Fruit fly (Drosophila melanogaster) whole organism, embryonic: ENCODE results near the gene CG17032.
A peak's percentile ranks its signal among the peaks of the same experiment; 100 is the strongest.

ENCODE experiments used
- Antp ChIP-seq: fragments of 200-800 bp; sonication (Bioruptor generic); optimal IDR thresholded peaks from 3 replicates; lab custom pipeline; 2016; ENCODE audit warnings: missing biosample characterization, missing genetic modification characterization
- CG10267 ChIP-seq: fragments of 200-800 bp; sonication (Bioruptor generic); optimal IDR thresholded peaks from 2 replicates; lab custom pipeline; 2018; ENCODE audit warnings: missing biosample characterization, mild to moderate bottlenecking, missing genetic modification characterization, moderate library complexity
- CG10274 ChIP-seq: fragments of 200-800 bp; sonication (Bioruptor generic); optimal IDR thresholded peaks from 3 replicates; lab custom pipeline; 2017; ENCODE audit warnings: missing biosample characterization, mild to moderate bottlenecking, missing genetic modification characterization
- CG10321 ChIP-seq: fragments of 200-800 bp; sonication (Bioruptor generic); IDR thresholded peaks from 2 replicates; pipeline ENCODE4 v1.3.6; 2022; ENCODE audit warnings: missing biosample characterization, missing genetic modification characterization
- CG10462 ChIP-seq: fragments of 200-800 bp; sonication (Bioruptor generic); optimal IDR thresholded peaks from 2 replicates; lab custom pipeline; 2016; ENCODE audit warnings: missing biosample characterization, missing genetic modification characterization
- CG10543 ChIP-seq: fragments of 200-800 bp; sonication (Bioruptor generic); optimal IDR thresholded peaks from 3 replicates; lab custom pipeline; 2017; ENCODE audit warnings: missing biosample characterization, mild to moderate bottlenecking, missing genetic modification characterization, moderate library complexity
- CG11504 ChIP-seq: fragments of 200-800 bp; sonication (Bioruptor generic); optimal IDR thresholded peaks from 3 replicates; lab custom pipeline; 2019; ENCODE audit warnings: missing biosample characterization, mild to moderate bottlenecking, missing genetic modification characterization, moderate library complexity
- CG15601 ChIP-seq: fragments of 200-800 bp; sonication (Bioruptor generic); optimal IDR thresholded peaks from 3 replicates; lab custom pipeline; 2019; ENCODE audit warnings: missing biosample characterization, mild to moderate bottlenecking, missing genetic modification characterization, moderate library complexity
- CG17802 ChIP-seq: fragments of 200-800 bp; sonication (Bioruptor generic); optimal IDR thresholded peaks from 2 replicates; lab custom pipeline; 2018; ENCODE audit warnings: missing biosample characterization, mild to moderate bottlenecking, missing genetic modification characterization, moderate library complexity
- CG1832 ChIP-seq: fragments of 200-800 bp; sonication (Bioruptor generic); optimal IDR thresholded peaks from 2 replicates; lab custom pipeline; 2017; ENCODE audit warnings: missing biosample characterization, mild to moderate bottlenecking, missing genetic modification characterization, inconsistent platforms
- CG18476 ChIP-seq: fragments of 200-800 bp; sonication (Bioruptor generic); optimal IDR thresholded peaks from 2 replicates; lab custom pipeline; 2016; ENCODE audit warnings: missing biosample characterization, mild to moderate bottlenecking, missing genetic modification characterization
- CG33557 ChIP-seq: fragments of 200-800 bp; sonication (Bioruptor generic); optimal IDR thresholded peaks from 2 replicates; lab custom pipeline; 2019; ENCODE audit warnings: missing biosample characterization, mild to moderate bottlenecking, missing genetic modification characterization, moderate library complexity
- CG3847 ChIP-seq: fragments of 200-800 bp; sonication (Bioruptor generic); IDR thresholded peaks from 2 replicates; pipeline ENCODE4 v1.3.6; 2022; ENCODE audit warnings: missing biosample characterization, missing genetic modification characterization
- CG43689 ChIP-seq: fragments of 200-800 bp; sonication (Bioruptor generic); IDR thresholded peaks from 2 replicates; pipeline ENCODE4 v1.3.6; 2022; ENCODE audit warnings: missing biosample characterization, missing genetic modification characterization
- CG8281 ChIP-seq: fragments of 200-800 bp; sonication (Bioruptor generic); optimal IDR thresholded peaks from 2 replicates; lab custom pipeline; 2018; ENCODE audit warnings: missing biosample characterization, mild to moderate bottlenecking, missing genetic modification characterization, moderate library complexity
- CG8924 ChIP-seq: fragments of 200-800 bp; optimal IDR thresholded peaks from 3 replicates; lab custom pipeline; 2019; ENCODE audit warnings: missing biosample characterization, mild to moderate bottlenecking, missing genetic modification characterization, moderate library complexity
- CG9437 ChIP-seq: fragments of 200-800 bp; sonication (Bioruptor generic); optimal IDR thresholded peaks from 2 replicates; lab custom pipeline; 2018; ENCODE audit warnings: missing biosample characterization, mild to moderate bottlenecking, missing genetic modification characterization
- Dad ChIP-seq: fragments of 200-800 bp; sonication (Bioruptor generic); optimal IDR thresholded peaks from 3 replicates; lab custom pipeline; 2016; ENCODE audit warnings: missing biosample characterization, missing genetic modification characterization
- Dbx ChIP-seq: fragments of 200-800 bp; sonication (Bioruptor generic); IDR thresholded peaks from 3 replicates; pipeline ENCODE4 v1.3.6; 2022; ENCODE audit warnings: missing biosample characterization, missing genetic modification characterization
- Dll ChIP-seq: fragments of 200-800 bp; sonication (Bioruptor generic); IDR thresholded peaks from 4 replicates; pipeline ENCODE4 v1.3.6; 2022; ENCODE audit warnings: missing biosample characterization, missing genetic modification characterization; ENCODE audit not compliant: partially characterized antibody
- E2f1 ChIP-seq: fragments of 200-800 bp; sonication (Bioruptor generic); IDR thresholded peaks from 2 replicates; pipeline ENCODE4 v1.3.6; 2022; ENCODE audit warnings: missing biosample characterization, missing genetic modification characterization
- Hey ChIP-seq: fragments of 200-800 bp; sonication (Bioruptor generic); optimal IDR thresholded peaks from 3 replicates; lab custom pipeline; 2018; ENCODE audit warnings: missing biosample characterization, mild to moderate bottlenecking, missing genetic modification characterization
- MBD-R2 ChIP-seq: fragments of 200-800 bp; sonication (Bioruptor generic); IDR thresholded peaks from 2 replicates; pipeline ENCODE4 v1.3.6; 2022; ENCODE audit warnings: missing biosample characterization, missing genetic modification characterization
- NC2α ChIP-seq: fragments of 200-800 bp; sonication (Bioruptor generic); optimal IDR thresholded peaks from 2 replicates; lab custom pipeline; 2016; ENCODE audit warnings: missing biosample characterization, missing genetic modification characterization
- Nf-YC ChIP-seq: fragments of 200-800 bp; optimal IDR thresholded peaks from 3 replicates; lab custom pipeline; 2019; ENCODE audit warnings: missing biosample characterization, mild to moderate bottlenecking, missing genetic modification characterization, moderate library complexity
- Optix ChIP-seq: fragments of 200-800 bp; sonication (Bioruptor generic); IDR thresholded peaks from 3 replicates; pipeline ENCODE4 v1.3.6; 2022; ENCODE audit warnings: missing biosample characterization, missing genetic modification characterization
- Pdp1 ChIP-seq, 2 experiments: fragments of 200-800 bp; sonication (Bioruptor generic); optimal IDR thresholded peaks; 3 replicates each; lab custom pipeline; 2016; ENCODE audit warnings: missing biosample characterization in 2 of 2, missing genetic modification characterization in 2 of 2, mild to moderate bottlenecking in 1 of 2, moderate library complexity in 1 of 2
- Six4 ChIP-seq: fragments of 200-800 bp; sonication (Bioruptor generic); optimal IDR thresholded peaks from 2 replicates; lab custom pipeline; 2016; ENCODE audit warnings: missing biosample characterization, missing genetic modification characterization
- Taf1 ChIP-seq: fragments of 200-800 bp; sonication (Bioruptor generic); IDR thresholded peaks from 2 replicates; pipeline ENCODE4 v1.3.6; 2022; ENCODE audit warnings: missing biosample characterization, missing genetic modification characterization
- ac ChIP-seq: fragments of 200-800 bp; sonication (Bioruptor generic); optimal IDR thresholded peaks from 3 replicates; lab custom pipeline; 2017; ENCODE audit warnings: missing biosample characterization, mild to moderate bottlenecking, missing genetic modification characterization
- amos ChIP-seq: fragments of 200-800 bp; sonication (Bioruptor generic); IDR thresholded peaks from 2 replicates; pipeline ENCODE4 v1.3.6; 2022; ENCODE audit warnings: missing biosample characterization, missing genetic modification characterization; ENCODE audit not compliant: partially characterized antibody
- aop ChIP-seq: fragments of 200-800 bp; sonication (Bioruptor generic); IDR thresholded peaks from 2 replicates; pipeline ENCODE4 v1.3.6; 2022; ENCODE audit warnings: missing biosample characterization, missing genetic modification characterization
- ash1 ChIP-seq: fragments of 200-800 bp; sonication (Bioruptor generic); optimal IDR thresholded peaks from 2 replicates; lab custom pipeline; 2018; ENCODE audit warnings: missing biosample characterization, mild to moderate bottlenecking, missing genetic modification characterization
- az2 ChIP-seq: fragments of 200-800 bp; sonication (Bioruptor generic); optimal IDR thresholded peaks from 3 replicates; lab custom pipeline; 2016; ENCODE audit warnings: missing biosample characterization, missing genetic modification characterization
- bsh ChIP-seq, 2 experiments: fragments of 200-800 bp; sonication (Bioruptor generic); optimal IDR thresholded peaks; 2 replicates each; lab custom pipeline; 2017 to 2018; ENCODE audit warnings: mild to moderate bottlenecking in 2 of 2, missing biosample characterization in 2 of 2, missing genetic modification characterization in 2 of 2, moderate library complexity in 1 of 2
- disco-r ChIP-seq: fragments of 200-800 bp; sonication (Bioruptor generic); optimal IDR thresholded peaks from 2 replicates; lab custom pipeline; 2016; ENCODE audit warnings: missing biosample characterization, missing genetic modification characterization
- gcm2 ChIP-seq: fragments of 200-800 bp; sonication (Bioruptor generic); optimal IDR thresholded peaks from 2 replicates; lab custom pipeline; 2016; ENCODE audit warnings: missing biosample characterization, missing genetic modification characterization
- hbn ChIP-seq: fragments of 200-800 bp; sonication (Bioruptor generic); IDR thresholded peaks from 2 replicates; pipeline ENCODE4 v1.3.6; 2022; ENCODE audit warnings: missing biosample characterization, missing genetic modification characterization; ENCODE audit not compliant: partially characterized antibody
- kah ChIP-seq: fragments of 200-800 bp; sonication (Bioruptor generic); optimal IDR thresholded peaks from 2 replicates; lab custom pipeline; 2018; ENCODE audit warnings: missing biosample characterization, mild to moderate bottlenecking, missing genetic modification characterization
- maf-S ChIP-seq: fragments of 200-800 bp; sonication (Bioruptor generic); optimal IDR thresholded peaks from 2 replicates; lab custom pipeline; 2016; ENCODE audit warnings: missing biosample characterization, missing genetic modification characterization
- nau ChIP-seq: fragments of 200-800 bp; sonication (Bioruptor generic); optimal IDR thresholded peaks from 3 replicates; lab custom pipeline; 2017; ENCODE audit warnings: missing biosample characterization, mild to moderate bottlenecking, missing genetic modification characterization, missing genetic modification reagents
- nerfin-2 ChIP-seq: fragments of 200-800 bp; sonication (Bioruptor generic); IDR thresholded peaks from 2 replicates; pipeline ENCODE4 v1.3.6; 2022; ENCODE audit warnings: missing biosample characterization, missing genetic modification characterization; ENCODE audit not compliant: partially characterized antibody
- nmo ChIP-seq: fragments of 200-800 bp; sonication (Bioruptor generic); optimal IDR thresholded peaks from 2 replicates; lab custom pipeline; 2018; ENCODE audit warnings: missing biosample characterization, mild to moderate bottlenecking, missing genetic modification characterization, moderate library complexity
- pb ChIP-seq: fragments of 200-800 bp; sonication (Bioruptor generic); optimal IDR thresholded peaks from 3 replicates; lab custom pipeline; 2016; ENCODE audit warnings: missing biosample characterization, missing genetic modification characterization
- sob ChIP-seq: fragments of 200-800 bp; sonication (Bioruptor generic); IDR thresholded peaks from 2 replicates; pipeline ENCODE4 v1.3.6; 2022; ENCODE audit warnings: missing biosample characterization, missing genetic modification characterization
- trem ChIP-seq: fragments of 200-800 bp; optimal IDR thresholded peaks from 3 replicates; lab custom pipeline; 2019; ENCODE audit warnings: missing biosample characterization, mild to moderate bottlenecking, missing genetic modification characterization, moderate library complexity
- trh ChIP-seq: fragments of 200-800 bp; sonication (Bioruptor generic); optimal IDR thresholded peaks from 2 replicates; lab custom pipeline; 2016; ENCODE audit warnings: missing biosample characterization, missing genetic modification characterization
- wdn ChIP-seq: fragments of 200-800 bp; sonication (Bioruptor generic); IDR thresholded peaks from 2 replicates; pipeline ENCODE4 v1.3.6; 2022; ENCODE audit warnings: missing biosample characterization, missing genetic modification characterization
- wor ChIP-seq: fragments of 200-800 bp; sonication (Bioruptor generic); IDR thresholded peaks from 2 replicates; pipeline ENCODE4 v1.3.6; 2022; ENCODE audit warnings: missing biosample characterization, missing genetic modification characterization
- z ChIP-seq: fragments of 200-800 bp; sonication (Bioruptor generic); IDR thresholded peaks from 3 replicates; pipeline ENCODE4 v1.3.6; 2022; ENCODE audit warnings: missing biosample characterization, missing genetic modification characterization

Gene CG17032

dm6 chr3L:15954784-15955427, 3.7 kb upstream of the CG17032 start, which contains the start of the genes Pka-C3 and GXIVsPLA2 (continued):
- TF ChIP-seq az2 (GFP tag; lab: Kevin White, UChicago) (no peak), CG43689 (GFP tag; lab: Robert Waterston, UW) (no peak), gcm2 (GFP tag; lab: Kevin White, UChicago) (no peak), pb (GFP tag; lab: Kevin White, UChicago) (no peak), aop (GFP tag; lab: Robert Waterston, UW) (no peak), CG8281 (tag; lab: Kevin White, UChicago) (no peak), CG8924 (tag; lab: Kevin White, UChicago) (peak; percentile 32), maf-S (GFP tag; lab: Kevin White, UChicago) (no peak), wdn (no peak), CG17802 (no peak), nau (GFP tag; lab: Kevin White, UChicago) (no peak), Pdp1 (GFP tag; optimal IDR thresholded peaks at IDR 0.05; lab: Kevin White, UChicago) (no peak), wor (no peak), Nf-YC (peak; percentile 26), kah (GFP tag; lab: Kevin White, UChicago) (no peak), sob (no peak), CG33557 (no peak), Taf1 (no peak), CG11504 (tag; lab: Kevin White, UChicago) (no peak), CG10543 (GFP tag; lab: Kevin White, UChicago) (no peak), amos (GFP tag; lab: Robert Waterston, UW) (no peak), CG1832 (no peak), Dbx (GFP tag; lab: Robert Waterston, UW) (no peak), CG15601 (tag; lab: Kevin White, UChicago) (peak; percentile 46), bsh (GFP tag; optimal IDR thresholded peaks at IDR 0.05; lab: Kevin White, UChicago) (no peak), NC2α (no peak), E2f1 (no peak), Optix (no peak), MBD-R2 (GFP tag; lab: Robert Waterston, UW) (peak; percentile 65; the same call in 1 of the 2 replicates), CG9437 (GFP tag; lab: Kevin White, UChicago) (no peak), CG10267 (tag; lab: Kevin White, UChicago) (peak; percentile 66), nmo (GFP tag; lab: Kevin White, UChicago) (peak; percentile 27), Hey (tag; lab: Kevin White, UChicago) (no peak), Dll (0 out of 4 replicates have a peak, but pooled peaks have one; percentile 18), CG10274 (no peak), trem (tag; lab: Kevin White, UChicago) (peak; percentile 64), Dad (GFP tag; lab: Kevin White, UChicago) (no peak), hbn (GFP tag; lab: Robert Waterston, UW) (no peak), Six4 (GFP tag; lab: Kevin White, UChicago) (no peak), CG3847 (0 out of 2 replicates have a peak, but pooled peaks have one; percentile 10), z (no peak), trh (GFP tag; lab: Kevin White, UChicago) (no peak), CG10321 (no peak), ac (GFP tag; lab: Kevin White, UChicago) (no peak), disco-r (GFP tag; lab: Kevin White, UChicago) (no peak), ash1 (GFP tag; lab: Kevin White, UChicago) (no peak), CG18476 (GFP tag; lab: Kevin White, UChicago) (no peak), Antp (GFP tag; lab: Kevin White, UChicago) (no peak), nerfin-2 (GFP tag; lab: Robert Waterston, UW) (no peak), CG10462 (GFP tag; lab: Kevin White, UChicago) (no peak)
